Fruit fly (Drosophila melanogaster) whole organism, embryonic: ENCODE data around the gene Mlp84B.
A peak's percentile ranks its signal among the peaks of the same experiment; 100 is the strongest.

ENCODE experiments used
- Abd-B ChIP-seq: fragments of 200-800 bp; sonication (Bioruptor generic); optimal IDR thresholded peaks from 2 replicates; lab custom pipeline; 2018; ENCODE audit warnings: missing biosample characterization, mild to moderate bottlenecking, missing genetic modification characterization, moderate library complexity
- B-H2 ChIP-seq: fragments of 200-800 bp; sonication (Bioruptor generic); optimal IDR thresholded peaks from 2 replicates; lab custom pipeline; 2018; ENCODE audit warnings: missing biosample characterization, mild to moderate bottlenecking, missing genetic modification characterization
- BEAF-32 ChIP-seq: fragments of 200-800 bp; sonication (Bioruptor generic); optimal IDR thresholded peaks from 3 replicates; lab custom pipeline; 2017; ENCODE audit warnings: missing biosample characterization, missing genetic modification characterization, mild to moderate bottlenecking, moderate library complexity, missing genetic modification reagents
- CG1024 ChIP-seq: fragments of 200-800 bp; sonication (Bioruptor generic); IDR thresholded peaks from 2 replicates; pipeline ENCODE4 v1.3.6; 2022; ENCODE audit warnings: missing biosample characterization, missing genetic modification characterization
- CG11093 ChIP-seq: fragments of 200-800 bp; sonication (Bioruptor generic); IDR thresholded peaks from 3 replicates; pipeline ENCODE4 v1.3.6; 2022; ENCODE audit warnings: missing biosample characterization, missing genetic modification characterization
- CG12219 ChIP-seq: fragments of 200-800 bp; sonication (Bioruptor generic); optimal IDR thresholded peaks from 3 replicates; lab custom pipeline; 2018; ENCODE audit warnings: missing biosample characterization, mild to moderate bottlenecking, missing genetic modification characterization
- CG12659 ChIP-seq: fragments of 200-800 bp; sonication (Bioruptor generic); optimal IDR thresholded peaks from 3 replicates; lab custom pipeline; 2017; ENCODE audit warnings: mild to moderate bottlenecking, missing biosample characterization, missing genetic modification reagents, missing genetic modification characterization
- CG12769 ChIP-seq: fragments of 200-800 bp; sonication (Bioruptor generic); optimal IDR thresholded peaks from 2 replicates; lab custom pipeline; 2019; ENCODE audit warnings: missing biosample characterization, mild to moderate bottlenecking, missing genetic modification characterization, moderate library complexity
- CG13123 ChIP-seq: fragments of 200-800 bp; sonication (Bioruptor generic); optimal IDR thresholded peaks from 2 replicates; lab custom pipeline; 2016; ENCODE audit warnings: missing biosample characterization, missing genetic modification characterization
- CG14710 ChIP-seq: fragments of 200-800 bp; sonication (Bioruptor generic); optimal IDR thresholded peaks from 3 replicates; lab custom pipeline; 2019; ENCODE audit warnings: missing biosample characterization, mild to moderate bottlenecking, missing genetic modification characterization, moderate library complexity
- CG1603 ChIP-seq: fragments of 200-800 bp; sonication (Bioruptor generic); optimal IDR thresholded peaks from 2 replicates; lab custom pipeline; 2019; ENCODE audit warnings: missing biosample characterization, mild to moderate bottlenecking, missing genetic modification characterization, moderate library complexity
- CG17361 ChIP-seq: fragments of 200-800 bp; sonication (Bioruptor generic); IDR thresholded peaks from 3 replicates; pipeline ENCODE4 v1.3.6; 2022; ENCODE audit warnings: missing biosample characterization, missing genetic modification characterization
- CG17802 ChIP-seq: fragments of 200-800 bp; sonication (Bioruptor generic); optimal IDR thresholded peaks from 2 replicates; lab custom pipeline; 2018; ENCODE audit warnings: missing biosample characterization, mild to moderate bottlenecking, missing genetic modification characterization, moderate library complexity
- CG18476 ChIP-seq: fragments of 200-800 bp; sonication (Bioruptor generic); optimal IDR thresholded peaks from 2 replicates; lab custom pipeline; 2016; ENCODE audit warnings: missing biosample characterization, mild to moderate bottlenecking, missing genetic modification characterization
- CG2678 ChIP-seq: fragments of 200-800 bp; sonication (Bioruptor generic); optimal IDR thresholded peaks from 3 replicates; lab custom pipeline; 2019; ENCODE audit warnings: missing biosample characterization, mild to moderate bottlenecking, missing genetic modification characterization, moderate library complexity
- CG2712 ChIP-seq: fragments of 200-800 bp; optimal IDR thresholded peaks from 3 replicates; lab custom pipeline; 2019; ENCODE audit warnings: missing biosample characterization, mild to moderate bottlenecking, missing genetic modification characterization, moderate library complexity
- CG3847 ChIP-seq: fragments of 200-800 bp; sonication (Bioruptor generic); IDR thresholded peaks from 2 replicates; pipeline ENCODE4 v1.3.6; 2022; ENCODE audit warnings: missing biosample characterization, missing genetic modification characterization
- CG4328 ChIP-seq: fragments of 200-800 bp; sonication (Bioruptor generic); optimal IDR thresholded peaks from 3 replicates; lab custom pipeline; 2017; ENCODE audit warnings: missing biosample characterization, missing genetic modification reagents, missing genetic modification characterization
- CG4360 ChIP-seq: fragments of 200-800 bp; sonication (Bioruptor generic); IDR thresholded peaks from 2 replicates; pipeline ENCODE4 v1.3.6; 2022; ENCODE audit warnings: missing biosample characterization, missing genetic modification characterization
- CG4617 ChIP-seq: fragments of 200-800 bp; sonication (Bioruptor generic); optimal IDR thresholded peaks from 3 replicates; lab custom pipeline; 2016; ENCODE audit warnings: missing biosample characterization, missing genetic modification characterization, borderline replicate concordance
- CG4854 ChIP-seq: fragments of 200-800 bp; sonication (Bioruptor generic); optimal IDR thresholded peaks from 2 replicates; lab custom pipeline; 2016; ENCODE audit warnings: missing biosample characterization, missing genetic modification characterization, inconsistent platforms
- CG6272 ChIP-seq: fragments of 200-800 bp; sonication (Bioruptor generic); IDR thresholded peaks from 2 replicates; pipeline ENCODE4 v1.3.6; 2022; ENCODE audit warnings: missing biosample characterization, missing genetic modification characterization
- CG6683 ChIP-seq: fragments of 200-800 bp; sonication (Bioruptor generic); optimal IDR thresholded peaks from 2 replicates; lab custom pipeline; 2017; ENCODE audit warnings: missing biosample characterization, mild to moderate bottlenecking, missing genetic modification characterization, missing genetic modification reagents
- CG6854 ChIP-seq: fragments of 200-800 bp; sonication (Bioruptor generic); optimal IDR thresholded peaks from 3 replicates; lab custom pipeline; 2017; ENCODE audit warnings: missing biosample characterization, mild to moderate bottlenecking, missing genetic modification characterization
- CG7786 ChIP-seq: fragments of 200-800 bp; sonication (Bioruptor generic); optimal IDR thresholded peaks from 2 replicates; lab custom pipeline; 2016; ENCODE audit warnings: missing biosample characterization, missing genetic modification characterization
- CG9609 ChIP-seq: fragments of 200-800 bp; sonication (Bioruptor generic); optimal IDR thresholded peaks from 3 replicates; lab custom pipeline; 2016; ENCODE audit warnings: missing biosample characterization, missing genetic modification characterization
- CHES-1-like ChIP-seq: fragments of 200-800 bp; sonication (Bioruptor generic); optimal IDR thresholded peaks from 2 replicates; lab custom pipeline; 2016; ENCODE audit warnings: missing biosample characterization, missing genetic modification characterization
- CkIIα-i1 ChIP-seq: fragments of 200-800 bp; sonication (Bioruptor generic); IDR thresholded peaks from 2 replicates; pipeline ENCODE4 v1.3.6; 2022; ENCODE audit warnings: missing biosample characterization, missing genetic modification characterization
- Ets97D ChIP-seq: fragments of 200-800 bp; sonication (Bioruptor generic); optimal IDR thresholded peaks from 3 replicates; lab custom pipeline; 2016; ENCODE audit warnings: missing biosample characterization, missing genetic modification characterization
- Fer3 ChIP-seq: fragments of 200-800 bp; sonication (Bioruptor generic); optimal IDR thresholded peaks from 2 replicates; lab custom pipeline; 2018; ENCODE audit warnings: missing biosample characterization, mild to moderate bottlenecking, missing genetic modification characterization, moderate library complexity
- MESR4 ChIP-seq: fragments of 200-800 bp; sonication (Bioruptor generic); optimal IDR thresholded peaks from 2 replicates; lab custom pipeline; 2018; ENCODE audit warnings: missing biosample characterization, mild to moderate bottlenecking, missing genetic modification characterization, moderate library complexity
- NFAT ChIP-seq: fragments of 200-800 bp; sonication (Bioruptor generic); IDR thresholded peaks from 2 replicates; pipeline ENCODE4 v1.3.6; 2022; ENCODE audit warnings: missing biosample characterization, missing genetic modification characterization
- Optix ChIP-seq: fragments of 200-800 bp; sonication (Bioruptor generic); IDR thresholded peaks from 3 replicates; pipeline ENCODE4 v1.3.6; 2022; ENCODE audit warnings: missing biosample characterization, missing genetic modification characterization
- Pdp1 ChIP-seq, 2 experiments: fragments of 200-800 bp; sonication (Bioruptor generic); optimal IDR thresholded peaks; 3 replicates each; lab custom pipeline; 2016; ENCODE audit warnings: missing biosample characterization in 2 of 2, missing genetic modification characterization in 2 of 2, mild to moderate bottlenecking in 1 of 2, moderate library complexity in 1 of 2
- Sin3A ChIP-seq: fragments of >200 bp; optimal IDR thresholded peaks from 2 replicates; lab custom pipeline; 2018
- Sox100B ChIP-seq: fragments of 200-800 bp; sonication (Bioruptor generic); optimal IDR thresholded peaks from 3 replicates; lab custom pipeline; 2018; ENCODE audit warnings: missing biosample characterization, mild to moderate bottlenecking, missing genetic modification characterization
- bab2 ChIP-seq: fragments of 200-800 bp; sonication (Bioruptor generic); optimal IDR thresholded peaks from 2 replicates; lab custom pipeline; 2016; ENCODE audit warnings: missing biosample characterization, missing genetic modification characterization
- br ChIP-seq: fragments of >200 bp; optimal IDR thresholded peaks from 2 replicates; lab custom pipeline; 2017
- cato ChIP-seq: fragments of 200-800 bp; sonication (Bioruptor generic); optimal IDR thresholded peaks from 2 replicates; lab custom pipeline; 2016; ENCODE audit warnings: missing biosample characterization, missing genetic modification characterization, borderline replicate concordance
- crc ChIP-seq: fragments of 200-800 bp; sonication (Bioruptor generic); optimal IDR thresholded peaks from 2 replicates; lab custom pipeline; 2016; ENCODE audit warnings: missing biosample characterization, missing genetic modification characterization
- disco-r ChIP-seq: fragments of 200-800 bp; sonication (Bioruptor generic); optimal IDR thresholded peaks from 2 replicates; lab custom pipeline; 2016; ENCODE audit warnings: missing biosample characterization, missing genetic modification characterization
- dmrt99B ChIP-seq: fragments of 200-800 bp; sonication (Bioruptor generic); optimal IDR thresholded peaks from 2 replicates; lab custom pipeline; 2018; ENCODE audit warnings: missing biosample characterization, mild to moderate bottlenecking, missing genetic modification characterization, moderate library complexity
- jing ChIP-seq: fragments of 200-800 bp; sonication (Bioruptor generic); optimal IDR thresholded peaks from 2 replicates; lab custom pipeline; 2018; ENCODE audit warnings: missing biosample characterization, mild to moderate bottlenecking, missing genetic modification characterization
- nerfin-2 ChIP-seq: fragments of 200-800 bp; sonication (Bioruptor generic); IDR thresholded peaks from 2 replicates; pipeline ENCODE4 v1.3.6; 2022; ENCODE audit warnings: missing biosample characterization, missing genetic modification characterization; ENCODE audit not compliant: partially characterized antibody
- nmo ChIP-seq: fragments of 200-800 bp; sonication (Bioruptor generic); optimal IDR thresholded peaks from 2 replicates; lab custom pipeline; 2018; ENCODE audit warnings: missing biosample characterization, mild to moderate bottlenecking, missing genetic modification characterization, moderate library complexity
- row ChIP-seq: fragments of 200-800 bp; sonication (Bioruptor generic); IDR thresholded peaks from 3 replicates; pipeline ENCODE4 v1.3.6; 2022; ENCODE audit warnings: missing biosample characterization, missing genetic modification characterization
- run ChIP-seq: fragments of 200-800 bp; sonication (Bioruptor generic); optimal IDR thresholded peaks from 3 replicates; lab custom pipeline; 2018; ENCODE audit warnings: missing biosample characterization, mild to moderate bottlenecking, missing genetic modification characterization
- sd ChIP-seq: fragments of 200-800 bp; sonication (Bioruptor generic); optimal IDR thresholded peaks from 3 replicates; lab custom pipeline; 2018; ENCODE audit warnings: missing biosample characterization, mild to moderate bottlenecking, missing genetic modification characterization, moderate library complexity
- trem ChIP-seq: fragments of 200-800 bp; optimal IDR thresholded peaks from 3 replicates; lab custom pipeline; 2019; ENCODE audit warnings: missing biosample characterization, mild to moderate bottlenecking, missing genetic modification characterization, moderate library complexity
- wek ChIP-seq: fragments of 200-800 bp; sonication (Bioruptor generic); optimal IDR thresholded peaks from 3 replicates; lab custom pipeline; 2018; ENCODE audit warnings: missing biosample characterization, mild to moderate bottlenecking, missing genetic modification characterization, moderate library complexity

The Mlp84B gene

dm6 chr3R:7080157-7080916, 37.2 kb downstream of the Mlp84B start, which contains the start of gene Ref1 (continued):
- TF ChIP-seq Sox100B (GFP tag; lab: Kevin White, UChicago) (no peak), CG13123 (no peak), CkIIα-i1 (GFP tag; lab: Robert Waterston, UW) (no peak), sd (tag; lab: Kevin White, UChicago) (peak; percentile 47), nmo (peak; percentile 23), CHES-1-like (GFP tag; lab: Kevin White, UChicago) (no peak), MESR4 (GFP tag; lab: Kevin White, UChicago) (peak; percentile 94), wek (GFP tag; lab: Kevin White, UChicago) (no peak), CG1603 (peak; percentile 100), CG2712 (tag; lab: Kevin White, UChicago) (no peak), dmrt99B (no peak), Abd-B (GFP tag; lab: Kevin White, UChicago) (no peak), bab2 (GFP tag; lab: Kevin White, UChicago) (no peak), cato (no peak), CG11093 (GFP tag; lab: Robert Waterston, UW) (no peak), CG12659 (GFP tag; lab: Kevin White, UChicago) (peak; percentile 72), B-H2 (GFP tag; lab: Kevin White, UChicago) (no peak), CG12219 (GFP tag; lab: Kevin White, UChicago) (no peak), Ets97D (GFP tag; lab: Kevin White, UChicago) (peak; percentile 50), CG12769 (tag; lab: Kevin White, UChicago) (no peak), run (tag; lab: Kevin White, UChicago) (no peak), Fer3 (no peak), CG6854 (GFP tag; lab: Kevin White, UChicago) (no peak), row (peak; percentile 77), trem (peak; percentile 7), nerfin-2 (GFP tag; lab: Robert Waterston, UW) (no peak), CG4328 (GFP tag; lab: Kevin White, UChicago) (no peak), CG18476 (GFP tag; lab: Kevin White, UChicago) (no peak), Optix (GFP tag; lab: Robert Waterston, UW) (no peak), Pdp1 (GFP tag; optimal IDR thresholded peaks at IDR 0.05; lab: Kevin White, UChicago) (peak in 1 of 2 experiments; percentile 91), CG2678 (peak; percentile 5), CG3847 (GFP tag; lab: Robert Waterston, UW) (no peak), Sin3A (lab: Kevin White, UChicago) (peak; percentile 14), NFAT (GFP tag; lab: Robert Waterston, UW) (0 out of 2 replicates have a peak, but pooled peaks have one; percentile 6), crc (GFP tag; lab: Kevin White, UChicago) (no peak), CG7786 (GFP tag; lab: Kevin White, UChicago) (no peak), CG4854 (GFP tag; lab: Kevin White, UChicago) (no peak), CG6683 (GFP tag; lab: Kevin White, UChicago) (no peak), CG9609 (GFP tag; lab: Kevin White, UChicago) (no peak), BEAF-32 (no peak), CG1024 (peak; percentile 93), CG6272 (no peak), CG17361 (GFP tag; lab: Robert Waterston, UW) (0 out of 3 replicates have a peak, but pooled peaks have one; percentile 30), jing (no peak), CG14710 (tag; lab: Kevin White, UChicago) (peak; percentile 29), br (no peak), CG17802 (tag; lab: Kevin White, UChicago) (peak; percentile 91), CG4617 (GFP tag; lab: Kevin White, UChicago) (peak; percentile 78), disco-r (GFP tag; lab: Kevin White, UChicago) (no peak), CG4360 (no peak)
